Worm (Caenorhabditis elegans): Measurements from ENCODE around the gene Y4C6B.1.

DNA sequence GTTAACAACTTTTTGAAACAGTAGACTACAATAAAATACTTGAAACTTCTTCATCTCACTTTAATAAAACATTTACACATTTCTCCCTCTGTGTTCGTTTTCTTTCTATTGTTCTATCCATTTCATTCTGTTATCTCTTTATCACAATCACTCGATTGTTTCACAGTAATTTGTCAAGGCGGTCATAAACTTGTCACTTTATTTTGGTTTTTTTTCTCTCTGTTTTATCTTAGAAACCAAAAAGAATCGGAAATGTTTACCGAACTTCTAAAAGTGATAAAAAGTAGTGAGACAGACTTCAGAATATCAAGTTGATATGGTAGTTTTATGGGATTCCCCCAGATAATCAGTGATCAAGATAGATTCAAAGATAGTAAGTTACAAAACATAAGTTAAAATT lies 15.0 kb upstream of the Y4C6B.1 start, which contains the start of gene Y4C6B.2:
- TF ChIP-seq nhr-237 (tag; optimal IDR thresholded peaks at IDR 0.05): no peak
- no peak for TF ChIP-seq ceh-28 (tag; optimal IDR thresholded peaks at IDR 0.05)
- no peak for TF ChIP-seq lsy-2 (tag; optimal IDR thresholded peaks at IDR 0.05)
